Worm (Caenorhabditis elegans): ENCODE data around the gene glb-20.

The glb-20 gene

ce11 chrX:13526219-13527218 lies 29.4 kb downstream of the glb-20 start:
- TF ChIP-seq unc-55 (GFP tag; optimal IDR thresholded peaks at IDR 0.05) (peak; percentile 45), che-1 (tag; optimal IDR thresholded peaks at IDR 0.05) (no peak), nfya-1 (tag; optimal IDR thresholded peaks at IDR 0.05) (peak; percentile 66)

ce11 chrX:13525094-13525493 lies 30.9 kb downstream of the glb-20 start:
- TF ChIP-seq nhr-11 (tag; optimal IDR thresholded peaks at IDR 0.05) (no peak), hlh-30 (tag; optimal IDR thresholded peaks at IDR 0.05; ENCODE audit: insufficient read depth) (peak; percentile 16)

DNA sequence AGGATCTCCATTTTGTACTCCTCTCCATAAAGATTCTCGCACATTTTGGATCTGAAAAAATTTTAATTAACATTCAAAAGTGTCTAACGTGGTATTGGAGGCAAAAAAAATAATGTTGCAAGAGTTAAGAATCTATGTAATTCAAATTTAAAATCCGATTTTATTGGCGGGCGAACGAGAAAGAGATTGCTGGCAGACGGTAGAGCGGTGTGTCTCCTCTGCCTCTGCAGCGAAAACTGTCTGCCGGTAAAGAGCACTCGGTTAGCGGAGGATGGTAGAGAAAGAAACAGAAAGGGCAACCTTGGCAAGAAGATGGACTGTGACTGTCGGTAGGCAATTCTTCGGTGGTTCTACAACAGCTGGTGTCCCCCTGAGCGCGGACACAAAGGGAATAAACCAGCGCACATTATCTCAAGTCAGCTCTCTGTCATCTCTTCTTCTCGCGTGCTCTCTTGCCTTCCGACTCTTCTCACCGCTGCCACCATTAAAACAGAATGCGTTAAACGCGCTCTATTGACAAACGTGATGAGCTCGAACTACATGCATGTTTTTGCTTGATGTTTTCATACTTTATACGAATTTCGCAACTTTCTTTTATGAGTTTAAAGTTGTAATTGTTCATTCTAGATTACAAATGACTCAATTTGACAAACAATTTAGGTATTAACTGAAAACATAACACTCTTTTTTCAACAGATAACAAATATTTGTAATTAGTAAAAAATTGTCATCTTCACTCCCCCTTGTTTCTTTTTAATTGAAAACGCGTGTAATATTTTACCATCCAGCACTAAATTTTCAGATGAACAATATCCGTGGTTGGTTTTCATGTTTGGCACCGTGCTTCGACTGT lies 36.9 kb downstream of the glb-20 start, which contains the start of the genes cdk-4 and F18H3.1:
TSS of gene cdk-4 (minus strand) at position 51 of the 853 bp plus-strand sequence.
TSS of gene F18H3.1 (plus strand) at position 803 of the 853 bp plus-strand sequence.
- TF ChIP-seq C08G9.2 (tag; optimal IDR thresholded peaks at IDR 0.05) (no peak), ama-1 (optimal IDR thresholded peaks at IDR 0.05) (no peak), ceh-2 (tag; optimal IDR thresholded peaks at IDR 0.05) (no peak), dmd-4 (tag; optimal IDR thresholded peaks at IDR 0.05; ENCODE audit: borderline replicate concordance) (no peak), dve-1 (tag; optimal IDR thresholded peaks at IDR 0.05) (no peak), hlh-30 (tag; optimal IDR thresholded peaks at IDR 0.05; ENCODE audit: insufficient read depth) (peak; percentile 23), ztf-16 (tag; optimal IDR thresholded peaks at IDR 0.05) (no peak), pag-3 (tag; optimal IDR thresholded peaks at IDR 0.05; ENCODE audit: borderline replicate concordance) (no peak), sdc-2 (tag; optimal IDR thresholded peaks at IDR 0.05) (peak; percentile 84), unc-55 (GFP tag; optimal IDR thresholded peaks at IDR 0.05) (peak; percentile 60), sox-2 (GFP tag; IDR thresholded peaks at IDR 0.05) (peak; percentile 39), ceh-48 (tag; optimal IDR thresholded peaks at IDR 0.05) (no peak), K09A11.1 (tag; optimal IDR thresholded peaks at IDR 0.05; ENCODE audit: insufficient read depth) (no peak), unc-42 (tag; optimal IDR thresholded peaks at IDR 0.05) (peak; percentile 16), pha-4 (tag; optimal IDR thresholded peaks at IDR 0.05) (no peak), eyg-1 (tag; optimal IDR thresholded peaks at IDR 0.05) (no peak), tbx-2 (tag; optimal IDR thresholded peaks at IDR 0.05) (peak; percentile 73), pros-1 (tag; optimal IDR thresholded peaks at IDR 0.05) (no peak), npax-4 (tag; optimal IDR thresholded peaks at IDR 0.05) (no peak), gmeb-2 (tag; optimal IDR thresholded peaks at IDR 0.05) (no peak), unc-3 (GFP tag; conservative IDR thresholded peaks at IDR 0.05) (no peak), unc-3 (tag; optimal IDR thresholded peaks at IDR 0.05) (no peak), che-1 (tag; optimal IDR thresholded peaks at IDR 0.05) (no peak), ref-2 (tag; optimal IDR thresholded peaks at IDR 0.05) (peak; percentile 75), ceh-34 (tag; optimal IDR thresholded peaks at IDR 0.05) (peak; percentile 4), elt-4 (tag; optimal IDR thresholded peaks at IDR 0.05) (no peak), zip-5 (tag; optimal IDR thresholded peaks at IDR 0.05) (no peak), ceh-31 (tag; optimal IDR thresholded peaks at IDR 0.05) (peak; percentile 66), ceh-22 (tag; optimal IDR thresholded peaks at IDR 0.05) (peak; percentile 4), hlh-8 (tag; optimal IDR thresholded peaks at IDR 0.05) (no peak), T23F11.4 (GFP tag; optimal IDR thresholded peaks at IDR 0.05) (no peak), fax-1 (tag; optimal IDR thresholded peaks at IDR 0.05) (no peak), unc-86 (tag; optimal IDR thresholded peaks at IDR 0.05) (no peak), ahr-1 (tag; optimal IDR thresholded peaks at IDR 0.05) (no peak), nhr-11 (tag; optimal IDR thresholded peaks at IDR 0.05) (no peak), tbx-7 (tag; optimal IDR thresholded peaks at IDR 0.05) (no peak), ets-4 (tag; optimal IDR thresholded peaks at IDR 0.05) (no peak), elt-2 (tag; optimal IDR thresholded peaks at IDR 0.05) (peak; percentile 19), nfya-1 (tag; optimal IDR thresholded peaks at IDR 0.05) (peak; percentile 41), Y22D7AL.16 (tag; optimal IDR thresholded peaks at IDR 0.05) (no peak)
